Fruit fly (Drosophila melanogaster): ENCODE measurements around the gene cana.

DNA sequence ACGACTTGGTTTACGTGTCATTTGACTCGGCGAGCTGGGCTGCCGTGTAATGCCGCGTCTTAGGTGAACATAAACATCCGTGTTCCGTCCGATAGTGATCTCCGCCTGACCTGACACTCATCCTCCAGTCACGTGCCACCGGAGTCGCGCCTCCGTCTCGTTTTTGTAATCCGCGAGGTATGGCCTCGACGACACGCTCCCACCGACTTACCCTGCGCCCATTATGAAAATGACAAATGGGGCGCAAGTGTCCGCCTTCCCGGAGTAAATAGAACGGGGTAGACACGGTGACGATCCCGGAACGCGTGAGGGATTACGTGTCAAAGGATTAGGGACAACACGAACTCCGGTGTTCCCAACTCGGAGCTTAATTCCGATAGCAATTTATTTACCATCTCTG lies 26.2 kb downstream of the cana start:
- TF ChIP-seq Dll (optimal IDR thresholded peaks at IDR 0.05) (no peak), EcR (GFP tag; optimal IDR thresholded peaks at IDR 0.05) (no peak)
